Worm (Caenorhabditis elegans) whole organism, L3 larva: ENCODE measurements around the gene eftu-2.
A peak's percentile ranks its signal among the peaks of the same experiment; 100 is the strongest.

Experiments
- R02D3.7 ChIP-seq: fragments of 150-350 bp; optimal IDR thresholded peaks from 2 replicates; lab custom pipeline; 2014; ENCODE audit warnings: missing biosample characterization, missing genetic modification characterization
- ZK546.5 ChIP-seq: sonication (generic microtip); optimal IDR thresholded peaks from 2 replicates; lab custom pipeline; 2017; ENCODE audit warnings: missing biosample characterization, missing genetic modification characterization
- aly-2 ChIP-seq: fragments of 150-350 bp; optimal IDR thresholded peaks from 2 replicates; lab custom pipeline; 2014; ENCODE audit warnings: missing biosample characterization, missing genetic modification characterization
- ama-1 ChIP-seq: fragments of 150-350 bp; optimal IDR thresholded peaks from 2 replicates; lab custom pipeline; 2018
- ceh-16 ChIP-seq: sonication (generic microtip); optimal IDR thresholded peaks from 2 replicates; lab custom pipeline; 2017; ENCODE audit warnings: missing biosample characterization, missing genetic modification characterization
- ceh-82 ChIP-seq: fragments of 150-350 bp; optimal IDR thresholded peaks from 2 replicates; lab custom pipeline; 2014; ENCODE audit warnings: missing biosample characterization, missing genetic modification characterization
- daf-12 ChIP-seq: fragments of 150-350 bp; optimal IDR thresholded peaks from 2 replicates; lab custom pipeline; 2014; ENCODE audit warnings: missing biosample characterization, missing genetic modification reagents, missing genetic modification characterization
- egl-27 ChIP-seq: sonication (generic microtip); optimal IDR thresholded peaks from 4 replicates; lab custom pipeline; 2017; ENCODE audit warnings: missing biosample characterization, missing genetic modification reagents, missing genetic modification characterization
- egl-5 ChIP-seq: fragments of 150-350 bp; optimal IDR thresholded peaks from 2 replicates; lab custom pipeline; 2017; ENCODE audit warnings: missing biosample characterization, missing genetic modification reagents, missing genetic modification characterization, inconsistent platforms
- elt-2 ChIP-seq: sonication (generic microtip); optimal IDR thresholded peaks from 2 replicates; lab custom pipeline; 2016; ENCODE audit warnings: missing genetic modification reagents, mild to moderate bottlenecking, missing genetic modification characterization, missing compliant biosample characterization
- elt-3 ChIP-seq, 3 experiments: fragments of 150-350 bp in 1 of 3; sonication (generic microtip) in 2 of 3; optimal IDR thresholded peaks; 2 replicates in 2 of 3; 4 replicates in 1 of 3; lab custom pipeline; 2014 to 2017; ENCODE audit warnings: missing biosample characterization in 3 of 3, missing genetic modification characterization in 3 of 3
- fkh-10 ChIP-seq: sonication (generic microtip); optimal IDR thresholded peaks from 2 replicates; lab custom pipeline; 2017; ENCODE audit warnings: missing biosample characterization, missing genetic modification reagents, missing genetic modification characterization
- fkh-2 ChIP-seq: fragments of 150-350 bp; optimal IDR thresholded peaks from 2 replicates; lab custom pipeline; 2014; ENCODE audit warnings: missing biosample characterization, missing genetic modification reagents, missing genetic modification characterization
- fos-1 ChIP-seq: fragments of 150-350 bp; optimal IDR thresholded peaks from 2 replicates; lab custom pipeline; 2014; ENCODE audit warnings: missing biosample characterization, missing genetic modification characterization
- hmg-11 ChIP-seq: sonication (generic microtip); optimal IDR thresholded peaks from 2 replicates; lab custom pipeline; 2016; ENCODE audit warnings: missing genetic modification characterization, missing compliant biosample characterization
- lin-15B ChIP-seq: fragments of 150-350 bp; optimal IDR thresholded peaks from 2 replicates; lab custom pipeline; 2014; ENCODE audit warnings: missing biosample characterization, missing genetic modification characterization
- lin-39 ChIP-seq: fragments of 150-350 bp; optimal IDR thresholded peaks from 2 replicates; lab custom pipeline; 2018; ENCODE audit warnings: missing biosample characterization, missing genetic modification reagents, missing genetic modification characterization
- lsy-12 ChIP-seq: sonication (generic microtip); optimal IDR thresholded peaks from 2 replicates; lab custom pipeline; 2016; ENCODE audit warnings: mild to moderate bottlenecking, missing genetic modification characterization, missing compliant biosample characterization
- mml-1 ChIP-seq: fragments of 150-350 bp; sonication (generic microtip); optimal IDR thresholded peaks from 3 replicates; lab custom pipeline; 2014; ENCODE audit warnings: missing biosample characterization, missing genetic modification characterization
- nfya-1 ChIP-seq: sonication (generic microtip); optimal IDR thresholded peaks from 2 replicates; lab custom pipeline; 2017; ENCODE audit warnings: missing genetic modification characterization, mild to moderate bottlenecking, missing compliant biosample characterization, antibody characterized with exemption, moderate library complexity; ENCODE audit not compliant: insufficient read depth
- nhr-11 ChIP-seq: fragments of 150-350 bp; optimal IDR thresholded peaks from 2 replicates; lab custom pipeline; 2014; ENCODE audit warnings: missing biosample characterization, missing genetic modification characterization
- nhr-12 ChIP-seq: fragments of 150-350 bp; optimal IDR thresholded peaks from 2 replicates; lab custom pipeline; 2014; ENCODE audit warnings: missing biosample characterization, missing genetic modification characterization
- nhr-23 ChIP-seq: fragments of 150-350 bp; optimal IDR thresholded peaks from 2 replicates; lab custom pipeline; 2014; ENCODE audit warnings: missing biosample characterization, missing genetic modification reagents, missing genetic modification characterization
- nhr-237 ChIP-seq: fragments of 150-350 bp; optimal IDR thresholded peaks from 2 replicates; lab custom pipeline; 2014; ENCODE audit warnings: missing biosample characterization, missing genetic modification characterization
- nhr-25 ChIP-seq: sonication (generic microtip); optimal IDR thresholded peaks from 2 replicates; lab custom pipeline; 2017; ENCODE audit warnings: missing biosample characterization, missing genetic modification characterization
- nhr-28 ChIP-seq: fragments of 150-350 bp; optimal IDR thresholded peaks from 2 replicates; lab custom pipeline; 2014; ENCODE audit warnings: missing biosample characterization, missing genetic modification characterization
- nhr-43 ChIP-seq: sonication (generic microtip); optimal IDR thresholded peaks from 2 replicates; lab custom pipeline; 2016; ENCODE audit warnings: mild to moderate bottlenecking, missing genetic modification characterization, missing compliant biosample characterization; ENCODE audit not compliant: poor library complexity, severe bottlenecking
- nhr-76 ChIP-seq: fragments of 150-350 bp; sonication (generic microtip); optimal IDR thresholded peaks from 5 replicates; lab custom pipeline; 2014; ENCODE audit warnings: missing biosample characterization, missing genetic modification characterization
- nhr-77 ChIP-seq: fragments of 150-350 bp; optimal IDR thresholded peaks from 2 replicates; lab custom pipeline; 2014; ENCODE audit warnings: missing biosample characterization, missing genetic modification characterization
- pha-4 ChIP-seq: fragments of 150-350 bp; optimal IDR thresholded peaks from 2 replicates; lab custom pipeline; 2014; ENCODE audit warnings: missing biosample characterization, missing genetic modification reagents, missing genetic modification characterization
- pqm-1 ChIP-seq: fragments of 150-350 bp; optimal IDR thresholded peaks from 2 replicates; lab custom pipeline; 2017; ENCODE audit warnings: missing biosample characterization, missing genetic modification characterization, inconsistent platforms
- sea-2 ChIP-seq: fragments of 150-350 bp; sonication (generic microtip); optimal IDR thresholded peaks from 4 replicates; lab custom pipeline; 2014; ENCODE audit warnings: missing biosample characterization, missing genetic modification reagents, missing genetic modification characterization
- snpc-4 ChIP-seq: fragments of 150-350 bp; optimal IDR thresholded peaks from 2 replicates; lab custom pipeline; 2014; ENCODE audit warnings: missing biosample characterization, missing genetic modification characterization
- tbx-2 ChIP-seq: sonication (generic microtip); optimal IDR thresholded peaks from 2 replicates; lab custom pipeline; 2016; ENCODE audit warnings: mild to moderate bottlenecking, missing genetic modification characterization, missing compliant biosample characterization
- unc-39 ChIP-seq: sonication (generic microtip); optimal IDR thresholded peaks from 4 replicates; lab custom pipeline; 2017; ENCODE audit warnings: missing biosample characterization, missing genetic modification characterization
- unc-62 ChIP-seq: fragments of 150-350 bp; sonication (generic microtip); optimal IDR thresholded peaks from 4 replicates; lab custom pipeline; 2014; ENCODE audit warnings: missing biosample characterization, missing genetic modification reagents, missing genetic modification characterization
- zag-1 ChIP-seq: fragments of 150-350 bp; optimal IDR thresholded peaks from 2 replicates; lab custom pipeline; 2014; ENCODE audit warnings: missing biosample characterization, missing genetic modification characterization
- ztf-11 ChIP-seq: fragments of 150-350 bp; optimal IDR thresholded peaks from 2 replicates; lab custom pipeline; 2014; ENCODE audit warnings: missing biosample characterization, missing genetic modification characterization
- ztf-4 ChIP-seq: fragments of 150-350 bp; optimal IDR thresholded peaks from 2 replicates; lab custom pipeline; 2014; ENCODE audit warnings: missing biosample characterization, missing genetic modification characterization

Gene eftu-2

ce11 chrIII:5982753-5983390, 26.5 kb upstream of the eftu-2 start:
- TF ChIP-seq nhr-23 (peak; percentile 20), nfya-1 (tag; lab: Kevin White, UChicago) (no peak), pqm-1 (no peak), pha-4 (tag; lab: Kevin White, UChicago) (peak; percentile 46), nhr-25 (peak; percentile 55)
- TF ChIP-seq, all 47 proteins: peak for 3

ce11 chrIII:5985340-5985739, 24.0 kb upstream of the eftu-2 start, which contains the start of gene T04C9.3:
TSS of gene T04C9.3 (plus strand) at chrIII:5985640.
- TF ChIP-seq nhr-11 (tag; lab: Kevin White, UChicago): no peak
- no peak for TF ChIP-seq nhr-43 (tag; lab: Kevin White, UChicago)
- TF ChIP-seq tbx-2: no peak
- TF ChIP-seq fkh-10 (GFP tag; lab: Kevin White, UChicago): no peak
- TF ChIP-seq R02D3.7 (tag; lab: Kevin White, UChicago): no peak
- TF ChIP-seq nhr-25: no peak
- TF ChIP-seq nhr-77 (tag; lab: Kevin White, UChicago): no peak
- no peak for TF ChIP-seq aly-2
- no peak for TF ChIP-seq zag-1 (tag; lab: Kevin White, UChicago)
- no peak for TF ChIP-seq ztf-11
- TF ChIP-seq ama-1 (lab: Kevin White, UChicago): no peak

ce11 chrIII:5988010-5988409, 21.4 kb upstream of the eftu-2 start:
- TF ChIP-seq daf-12: no peak
- TF ChIP-seq nhr-12 (tag; lab: Kevin White, UChicago): no peak
- no peak for TF ChIP-seq fkh-2 (tag; lab: Kevin White, UChicago)
- no peak for TF ChIP-seq unc-62 (GFP tag; lab: Kevin White, UChicago)
- no peak for TF ChIP-seq pqm-1
- TF ChIP-seq nhr-28: no peak
- TF ChIP-seq nfya-1 (tag; lab: Kevin White, UChicago): peak; percentile 63
- TF ChIP-seq lsy-12 (tag; lab: Kevin White, UChicago): no peak
- no peak for TF ChIP-seq mml-1 (tag; lab: Kevin White, UChicago)
- TF ChIP-seq ZK546.5 (tag; lab: Kevin White, UChicago): no peak
- TF ChIP-seq ztf-4 (tag; lab: Kevin White, UChicago): no peak
- TF ChIP-seq zag-1 (tag; lab: Kevin White, UChicago): no peak
- TF ChIP-seq hmg-11 (tag; lab: Kevin White, UChicago): no peak
- TF ChIP-seq egl-5 (tag; lab: Kevin White, UChicago): peak; percentile 63
- TF ChIP-seq ceh-82 (tag; lab: Kevin White, UChicago): no peak
- TF ChIP-seq nhr-11 (tag; lab: Kevin White, UChicago): no peak
- TF ChIP-seq fkh-10 (GFP tag; lab: Kevin White, UChicago): no peak
- no peak for TF ChIP-seq pha-4 (tag; lab: Kevin White, UChicago)
- no peak for TF ChIP-seq snpc-4 (tag; lab: Kevin White, UChicago)
- TF ChIP-seq lin-39 (tag; lab: Kevin White, UChicago): peak; percentile 74
- TF ChIP-seq nhr-76: no peak
- TF ChIP-seq egl-27: no peak
- no peak for TF ChIP-seq unc-39 (tag; lab: Kevin White, UChicago)
- no peak for TF ChIP-seq sea-2
- TF ChIP-seq R02D3.7 (tag; lab: Kevin White, UChicago): no peak
- TF ChIP-seq, all 47 proteins: peak for 3

DNA sequence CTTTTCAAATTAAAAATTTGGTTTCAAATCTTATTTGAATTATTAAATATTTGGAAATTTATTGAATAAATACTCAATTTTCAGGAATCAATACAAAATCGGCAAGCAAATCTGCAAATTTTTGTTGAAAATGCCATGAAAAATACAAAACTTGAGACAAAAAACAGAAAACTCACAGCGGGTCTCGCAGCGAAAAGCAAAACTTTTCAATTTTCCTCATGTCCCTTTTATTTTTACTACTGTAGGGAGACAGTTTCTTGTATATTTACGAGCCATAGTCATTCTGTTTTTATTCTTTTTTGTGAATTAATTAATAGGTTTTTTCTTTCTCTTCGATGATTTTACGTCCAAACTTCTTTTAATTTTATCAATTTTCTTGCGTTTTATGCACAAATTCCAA, 20.9 kb upstream of the eftu-2 start:
- TF ChIP-seq sea-2 (no peak), nhr-23 (no peak)

- no peak for TF ChIP-seq nhr-76
- TF ChIP-seq lin-39 (tag; lab: Kevin White, UChicago): peak; percentile 99
- no peak for TF ChIP-seq lsy-12 (tag; lab: Kevin White, UChicago)
- no peak for TF ChIP-seq nhr-28
- no peak for TF ChIP-seq R02D3.7 (tag; lab: Kevin White, UChicago)
- TF ChIP-seq nhr-23: peak; percentile 2
- TF ChIP-seq fos-1: no peak
- no peak for TF ChIP-seq ceh-16 (tag; lab: Kevin White, UChicago)
- TF ChIP-seq elt-3 (tag; optimal IDR thresholded peaks at IDR 0.05; lab: Kevin White, UChicago): no peak
- peak; percentile 23 for TF ChIP-seq pqm-1
- no peak for TF ChIP-seq lin-15B (tag; lab: Kevin White, UChicago)
- TF ChIP-seq nhr-25: peak; percentile 17
- TF ChIP-seq ZK546.5 (tag; lab: Kevin White, UChicago): no peak
- TF ChIP-seq nhr-12 (tag; lab: Kevin White, UChicago): no peak
- no peak for TF ChIP-seq nhr-43 (tag; lab: Kevin White, UChicago)
- no peak for TF ChIP-seq snpc-4 (tag; lab: Kevin White, UChicago)
- no peak for TF ChIP-seq tbx-2
- no peak for TF ChIP-seq nhr-11 (tag; lab: Kevin White, UChicago)
- TF ChIP-seq ztf-4 (tag; lab: Kevin White, UChicago): no peak
- no peak for TF ChIP-seq aly-2
- no peak for TF ChIP-seq nhr-237 (tag; lab: Kevin White, UChicago)
- no peak for TF ChIP-seq hmg-11 (tag; lab: Kevin White, UChicago)
- no peak for TF ChIP-seq ceh-82 (tag; lab: Kevin White, UChicago)
- no peak for TF ChIP-seq ama-1 (lab: Kevin White, UChicago)
- TF ChIP-seq elt-2: peak; percentile 31
- TF ChIP-seq unc-39 (tag; lab: Kevin White, UChicago): no peak
- TF ChIP-seq fkh-10 (GFP tag; lab: Kevin White, UChicago): no peak
- no peak for TF ChIP-seq mml-1 (tag; lab: Kevin White, UChicago)
- peak; percentile 36 for TF ChIP-seq nfya-1 (tag; lab: Kevin White, UChicago)
These were observed 20.2 kb upstream of the eftu-2 start for ce11 chrIII:5988991-5989726.
